Fruit fly (Drosophila melanogaster) whole organism, embryonic: ENCODE results near the gene PIP4K.
A peak's percentile ranks its signal among the peaks of the same experiment; 100 is the strongest.

Experiments
- CG10565 ChIP-seq: fragments of 200-800 bp; sonication (Bioruptor generic); optimal IDR thresholded peaks from 3 replicates; lab custom pipeline; 2016; ENCODE audit warnings: missing biosample characterization, mild to moderate bottlenecking, missing genetic modification characterization
- CG11247 ChIP-seq: fragments of 200-800 bp; sonication (Bioruptor generic); IDR thresholded peaks from 2 replicates; pipeline ENCODE4 v1.3.6; 2022; ENCODE audit warnings: missing biosample characterization, missing genetic modification characterization
- CG12104 ChIP-seq: fragments of 200-800 bp; sonication (Bioruptor generic); optimal IDR thresholded peaks from 3 replicates; lab custom pipeline; 2016; ENCODE audit warnings: missing biosample characterization, missing genetic modification characterization
- CG12155 ChIP-seq: fragments of 200-800 bp; sonication (Bioruptor generic); optimal IDR thresholded peaks from 3 replicates; lab custom pipeline; 2016; ENCODE audit warnings: missing biosample characterization, missing genetic modification characterization
- CG12391 ChIP-seq: fragments of 200-800 bp; sonication (Bioruptor generic); optimal IDR thresholded peaks from 3 replicates; lab custom pipeline; 2018; ENCODE audit warnings: missing biosample characterization, mild to moderate bottlenecking, missing genetic modification characterization, moderate library complexity
- CG14710 ChIP-seq: fragments of 200-800 bp; sonication (Bioruptor generic); optimal IDR thresholded peaks from 3 replicates; lab custom pipeline; 2019; ENCODE audit warnings: missing biosample characterization, mild to moderate bottlenecking, missing genetic modification characterization, moderate library complexity
- CG15514 ChIP-seq: fragments of 200-800 bp; sonication (Bioruptor generic); optimal IDR thresholded peaks from 3 replicates; lab custom pipeline; 2017; ENCODE audit warnings: missing biosample characterization, missing genetic modification characterization, mild to moderate bottlenecking, moderate library complexity, missing genetic modification reagents
- CG15696 ChIP-seq: fragments of 200-800 bp; sonication (Bioruptor generic); optimal IDR thresholded peaks from 2 replicates; lab custom pipeline; 2019; ENCODE audit warnings: missing biosample characterization, mild to moderate bottlenecking, missing genetic modification characterization, moderate library complexity
- CG17802 ChIP-seq: fragments of 200-800 bp; sonication (Bioruptor generic); optimal IDR thresholded peaks from 2 replicates; lab custom pipeline; 2018; ENCODE audit warnings: missing biosample characterization, mild to moderate bottlenecking, missing genetic modification characterization, moderate library complexity
- CG1832 ChIP-seq: fragments of 200-800 bp; sonication (Bioruptor generic); optimal IDR thresholded peaks from 2 replicates; lab custom pipeline; 2017; ENCODE audit warnings: missing biosample characterization, mild to moderate bottlenecking, missing genetic modification characterization, inconsistent platforms
- CG30020 ChIP-seq: fragments of 200-800 bp; optimal IDR thresholded peaks from 2 replicates; lab custom pipeline; 2019; ENCODE audit warnings: missing biosample characterization, mild to moderate bottlenecking, missing genetic modification characterization, moderate library complexity
- CG3065 ChIP-seq: fragments of 200-800 bp; sonication (Bioruptor generic); optimal IDR thresholded peaks from 2 replicates; lab custom pipeline; 2016; ENCODE audit warnings: missing biosample characterization, missing genetic modification characterization
- CG31365 ChIP-seq: fragments of 200-800 bp; sonication (Bioruptor generic); optimal IDR thresholded peaks from 2 replicates; lab custom pipeline; 2018; ENCODE audit warnings: missing biosample characterization, mild to moderate bottlenecking, missing genetic modification characterization
- CG32772 ChIP-seq: fragments of 200-800 bp; sonication (Bioruptor generic); IDR thresholded peaks from 2 replicates; pipeline ENCODE4 v1.3.6; 2022; ENCODE audit warnings: missing biosample characterization, missing genetic modification characterization
- CG4360 ChIP-seq: fragments of 200-800 bp; sonication (Bioruptor generic); IDR thresholded peaks from 2 replicates; pipeline ENCODE4 v1.3.6; 2022; ENCODE audit warnings: missing biosample characterization, missing genetic modification characterization
- CG5953 ChIP-seq: fragments of 200-800 bp; sonication (Bioruptor generic); IDR thresholded peaks from 2 replicates; pipeline ENCODE4 v1.3.6; 2022; ENCODE audit warnings: missing biosample characterization, missing genetic modification characterization
- CG7745 ChIP-seq: fragments of 200-800 bp; sonication (Bioruptor generic); optimal IDR thresholded peaks from 2 replicates; lab custom pipeline; 2018; ENCODE audit warnings: missing biosample characterization, mild to moderate bottlenecking, missing genetic modification characterization, moderate library complexity
- CG8089 ChIP-seq: fragments of 200-800 bp; sonication (Bioruptor generic); optimal IDR thresholded peaks from 3 replicates; lab custom pipeline; 2016; ENCODE audit warnings: missing biosample characterization, missing genetic modification characterization
- CG9797 ChIP-seq: fragments of 200-800 bp; sonication (Bioruptor generic); optimal IDR thresholded peaks from 3 replicates; lab custom pipeline; 2018; ENCODE audit warnings: missing biosample characterization, mild to moderate bottlenecking, missing genetic modification characterization
- D19A ChIP-seq: fragments of 200-800 bp; optimal IDR thresholded peaks from 3 replicates; lab custom pipeline; 2019; ENCODE audit warnings: missing biosample characterization, mild to moderate bottlenecking, missing genetic modification characterization, moderate library complexity
- Dbx ChIP-seq: fragments of 200-800 bp; sonication (Bioruptor generic); IDR thresholded peaks from 3 replicates; pipeline ENCODE4 v1.3.6; 2022; ENCODE audit warnings: missing biosample characterization, missing genetic modification characterization
- E2f2 ChIP-seq: fragments of 200-800 bp; sonication (Bioruptor generic); IDR thresholded peaks from 2 replicates; pipeline ENCODE4 v1.3.6; 2022; ENCODE audit warnings: missing biosample characterization, missing genetic modification characterization
- Ets65A ChIP-seq: fragments of 200-800 bp; sonication (Bioruptor generic); peaks from one replicate; lab custom pipeline; 2016; ENCODE audit warnings: missing biosample characterization, missing genetic modification characterization
- Ets97D ChIP-seq: fragments of 200-800 bp; sonication (Bioruptor generic); optimal IDR thresholded peaks from 3 replicates; lab custom pipeline; 2016; ENCODE audit warnings: missing biosample characterization, missing genetic modification characterization
- Gsc ChIP-seq: fragments of 200-800 bp; sonication (Bioruptor generic); IDR thresholded peaks from 2 replicates; pipeline ENCODE4 v1.3.6; 2022; ENCODE audit warnings: missing biosample characterization, missing genetic modification characterization
- HmgZ ChIP-seq: fragments of 200-800 bp; sonication (Bioruptor generic); optimal IDR thresholded peaks from 2 replicates; lab custom pipeline; 2018; ENCODE audit warnings: missing biosample characterization, mild to moderate bottlenecking, missing genetic modification characterization
- MESR4 ChIP-seq: fragments of 200-800 bp; sonication (Bioruptor generic); optimal IDR thresholded peaks from 2 replicates; lab custom pipeline; 2018; ENCODE audit warnings: missing biosample characterization, mild to moderate bottlenecking, missing genetic modification characterization, moderate library complexity
- MTF-1 ChIP-seq: fragments of 200-800 bp; sonication (Bioruptor generic); optimal IDR thresholded peaks from 2 replicates; lab custom pipeline; 2018; ENCODE audit warnings: missing biosample characterization, mild to moderate bottlenecking, missing genetic modification characterization, borderline replicate concordance
- Pdp1 ChIP-seq, 2 experiments: fragments of 200-800 bp; sonication (Bioruptor generic); optimal IDR thresholded peaks; 3 replicates each; lab custom pipeline; 2016; ENCODE audit warnings: missing biosample characterization in 2 of 2, missing genetic modification characterization in 2 of 2, mild to moderate bottlenecking in 1 of 2, moderate library complexity in 1 of 2
- Scr ChIP-seq: fragments of 200-800 bp; sonication (Bioruptor generic); IDR thresholded peaks from 2 replicates; pipeline ENCODE4 v1.3.6; 2022; ENCODE audit warnings: missing biosample characterization, missing genetic modification characterization; ENCODE audit not compliant: partially characterized antibody
- Sin3A ChIP-seq: fragments of >200 bp; optimal IDR thresholded peaks from 2 replicates; lab custom pipeline; 2018
- Sry-δ ChIP-seq: fragments of 200-800 bp; sonication (Bioruptor generic); optimal IDR thresholded peaks from 2 replicates; lab custom pipeline; 2016; ENCODE audit warnings: missing biosample characterization, missing genetic modification characterization
- Xbp1 ChIP-seq: fragments of 200-800 bp; sonication (Bioruptor generic); optimal IDR thresholded peaks from 3 replicates; lab custom pipeline; 2016; ENCODE audit warnings: missing biosample characterization, mild to moderate bottlenecking, missing genetic modification characterization
- az2 ChIP-seq: fragments of 200-800 bp; sonication (Bioruptor generic); optimal IDR thresholded peaks from 3 replicates; lab custom pipeline; 2016; ENCODE audit warnings: missing biosample characterization, missing genetic modification characterization
- corto ChIP-seq: fragments of 200-800 bp; sonication (Bioruptor generic); optimal IDR thresholded peaks from 2 replicates; lab custom pipeline; 2016; ENCODE audit warnings: missing biosample characterization, mild to moderate bottlenecking, missing genetic modification characterization, moderate library complexity
- crol ChIP-seq: fragments of 200-800 bp; sonication (Bioruptor generic); IDR thresholded peaks from 2 replicates; pipeline ENCODE4 v1.3.6; 2022; ENCODE audit warnings: missing biosample characterization, missing genetic modification characterization
- dmrt11E ChIP-seq: fragments of 200-800 bp; sonication (Bioruptor generic); optimal IDR thresholded peaks from 3 replicates; lab custom pipeline; 2018; ENCODE audit warnings: missing biosample characterization, mild to moderate bottlenecking, missing genetic modification characterization, moderate library complexity
- fd102C ChIP-seq: fragments of 200-800 bp; sonication (Bioruptor generic); optimal IDR thresholded peaks from 2 replicates; lab custom pipeline; 2018; ENCODE audit warnings: missing biosample characterization, mild to moderate bottlenecking, missing genetic modification characterization, moderate library complexity
- gem ChIP-seq: fragments of 200-800 bp; sonication (Bioruptor generic); optimal IDR thresholded peaks from 2 replicates; lab custom pipeline; 2019; ENCODE audit warnings: missing biosample characterization, mild to moderate bottlenecking, missing genetic modification characterization, moderate library complexity
- grau ChIP-seq: fragments of 200-800 bp; optimal IDR thresholded peaks from 3 replicates; lab custom pipeline; 2019; ENCODE audit warnings: missing biosample characterization, mild to moderate bottlenecking, missing genetic modification characterization, moderate library complexity
- gsb-n ChIP-seq: fragments of 200-800 bp; sonication (Bioruptor generic); optimal IDR thresholded peaks from 3 replicates; lab custom pipeline; 2018; ENCODE audit warnings: missing biosample characterization, mild to moderate bottlenecking, missing genetic modification characterization
- hb ChIP-seq: fragments of 200-800 bp; sonication (Bioruptor generic); IDR thresholded peaks from 3 replicates; pipeline ENCODE4 v1.3.6; 2022; ENCODE audit warnings: missing biosample characterization, missing genetic modification characterization; ENCODE audit not compliant: partially characterized antibody
- insv ChIP-seq, 2 experiments: fragments of 200-800 bp; sonication (Bioruptor generic); optimal IDR thresholded peaks; 3 replicates each; lab custom pipeline; 2016 to 2018; ENCODE audit warnings: missing biosample characterization in 2 of 2, missing genetic modification characterization in 2 of 2
- inv ChIP-seq: fragments of 200-800 bp; sonication (Bioruptor generic); IDR thresholded peaks from 2 replicates; pipeline ENCODE4 v1.3.6; 2022; ENCODE audit warnings: missing biosample characterization, missing genetic modification characterization; ENCODE audit not compliant: partially characterized antibody
- mam ChIP-seq: fragments of 200-800 bp; sonication (Bioruptor generic); optimal IDR thresholded peaks from 3 replicates; lab custom pipeline; 2016; ENCODE audit warnings: missing biosample characterization, missing genetic modification characterization
- nom ChIP-seq: fragments of 200-800 bp; sonication (Bioruptor generic); optimal IDR thresholded peaks from 2 replicates; lab custom pipeline; 2017; ENCODE audit warnings: missing biosample characterization, missing genetic modification characterization, mild to moderate bottlenecking, moderate library complexity, missing genetic modification reagents
- onecut ChIP-seq: fragments of 200-800 bp; sonication (Bioruptor generic); IDR thresholded peaks from 2 replicates; pipeline ENCODE4 v1.3.6; 2022; ENCODE audit warnings: missing biosample characterization, missing genetic modification characterization
- salm ChIP-seq: fragments of 200-800 bp; sonication (Bioruptor generic); optimal IDR thresholded peaks from 2 replicates; lab custom pipeline; 2018; ENCODE audit warnings: missing biosample characterization, mild to moderate bottlenecking, missing genetic modification characterization
- so ChIP-seq: fragments of 200-800 bp; sonication (Bioruptor generic); IDR thresholded peaks from 3 replicates; pipeline ENCODE4 v1.3.6; 2022; ENCODE audit warnings: missing biosample characterization, missing genetic modification characterization
- ssp ChIP-seq: fragments of 200-800 bp; sonication (Bioruptor generic); IDR thresholded peaks from 2 replicates; pipeline ENCODE4 v1.3.6; 2022; ENCODE audit warnings: missing biosample characterization, missing genetic modification characterization
- sug ChIP-seq: fragments of 200-800 bp; optimal IDR thresholded peaks from 2 replicates; lab custom pipeline; 2019; ENCODE audit warnings: missing biosample characterization, mild to moderate bottlenecking, missing genetic modification characterization, moderate library complexity

The PIP4K gene

dm6 chr4:1230564-1230964 lies 33.9 kb upstream of the PIP4K start, which contains the start of the genes Dyrk3 and Cadps:
Gene Dyrk3 (minus strand): TSS chr4:1230713.
Gene Cadps (plus strand): TSS chr4:1230837.
- TF ChIP-seq mam (GFP tag; lab: Kevin White, UChicago) (peak; percentile 14), ssp (GFP tag; lab: Robert Waterston, UW) (peak; percentile 99), salm (tag; lab: Kevin White, UChicago) (no peak), insv (GFP tag; optimal IDR thresholded peaks at IDR 0.05; lab: Kevin White, UChicago) (no peak), CG9797 (peak; percentile 55), gsb-n (no peak), CG8089 (no peak), Xbp1 (no peak), az2 (GFP tag; lab: Kevin White, UChicago) (no peak), CG12391 (no peak), CG4360 (no peak), CG12155 (no peak), CG15514 (GFP tag; lab: Kevin White, UChicago) (peak; percentile 95), inv (no peak), CG10565 (no peak), CG31365 (no peak), Sry-δ (peak; percentile 55), CG14710 (tag; lab: Kevin White, UChicago) (peak; percentile 52), CG5953 (no peak), CG1832 (GFP tag; lab: Kevin White, UChicago) (no peak), MTF-1 (GFP tag; lab: Kevin White, UChicago) (no peak), crol (GFP tag; lab: Robert Waterston, UW) (no peak), E2f2 (GFP tag; lab: Robert Waterston, UW) (no peak; the same call in 1 of the 2 replicates), grau (tag; lab: Kevin White, UChicago) (no peak), Pdp1 (GFP tag; optimal IDR thresholded peaks at IDR 0.05; lab: Kevin White, UChicago) (peak in 1 of 2 experiments; percentile 39), Scr (0 out of 2 replicates have a peak, but pooled peaks have one; percentile 29), CG15696 (tag; lab: Kevin White, UChicago) (peak; percentile 14), CG3065 (GFP tag; lab: Kevin White, UChicago) (no peak), CG11247 (GFP tag; lab: Robert Waterston, UW) (no peak), Dbx (GFP tag; lab: Robert Waterston, UW) (no peak), HmgZ (peak; percentile 35), onecut (GFP tag; lab: Robert Waterston, UW) (peak; percentile 22; the same call in 1 of the 2 replicates), hb (GFP tag; lab: Robert Waterston, UW) (no peak), CG12104 (GFP tag; lab: Kevin White, UChicago) (no peak), D19A (tag; lab: Kevin White, UChicago) (peak; percentile 48), CG32772 (GFP tag; lab: Robert Waterston, UW) (no peak), MESR4 (peak; percentile 91), Sin3A (lab: Kevin White, UChicago) (no peak), sug (tag; lab: Kevin White, UChicago) (peak; percentile 41), dmrt11E (peak; percentile 24), Ets65A (GFP tag; lab: Kevin White, UChicago) (peak; percentile 93), so (GFP tag; lab: Robert Waterston, UW) (no peak), Ets97D (GFP tag; lab: Kevin White, UChicago) (peak; percentile 75), nom (GFP tag; lab: Kevin White, UChicago) (peak; percentile 30), corto (GFP tag; lab: Kevin White, UChicago) (no peak), CG30020 (tag; lab: Kevin White, UChicago) (peak; percentile 99), gem (tag; lab: Kevin White, UChicago) (peak; percentile 27), Gsc (no peak), CG17802 (peak; percentile 97), CG7745 (tag; lab: Kevin White, UChicago) (no peak), fd102C (GFP tag; lab: Kevin White, UChicago) (no peak)
